Worm (Caenorhabditis elegans): ENCODE measurements around the gene npr-16.

Gene npr-16

ce11 chrX:3540861-3541260 lies 22.3 kb downstream of the npr-16 start (continued):
- TF ChIP-seq mes-2 (tag; optimal IDR thresholded peaks at IDR 0.05; ENCODE audit: poor library complexity, severe bottlenecking) (peak; percentile 38), hmg-1.1 (GFP tag; IDR thresholded peaks at IDR 0.05) (peak; percentile 45; the same call in 1 of the 2 replicates)

- no peak for TF ChIP-seq cey-2 (tag; optimal IDR thresholded peaks at IDR 0.05; ENCODE audit: borderline replicate concordance, insufficient read depth)
- no peak for TF ChIP-seq nhr-41 (GFP tag; IDR thresholded peaks at IDR 0.05)
- no peak for TF ChIP-seq skn-1 (tag; optimal IDR thresholded peaks at IDR 0.05)
- no peak for TF ChIP-seq duxl-1 (tag; optimal IDR thresholded peaks at IDR 0.05; ENCODE audit: poor library complexity)
Observed at ce11 chrX:3542242-3542641, 23.6 kb downstream of the npr-16 start, which contains the start of gene rgs-7. rgs-7 (plus strand) TSS chrX:3542542.

- TF ChIP-seq lin-29 (GFP tag; IDR thresholded peaks at IDR 0.05) (no peak), egl-27 (tag; optimal IDR thresholded peaks at IDR 0.05) (no peak), set-16 (GFP tag; IDR thresholded peaks at IDR 0.05) (no peak), R02D3.7 (tag; optimal IDR thresholded peaks at IDR 0.05) (no peak), madf-9 (GFP tag; conservative IDR thresholded peaks at IDR 0.05) (no peak), ama-1 (optimal IDR thresholded peaks at IDR 0.05) (no peak), tag-97 (GFP tag; IDR thresholded peaks at IDR 0.05) (no peak), duxl-1 (tag; optimal IDR thresholded peaks at IDR 0.05; ENCODE audit: poor library complexity) (no peak), aly-2 (tag; optimal IDR thresholded peaks at IDR 0.05) (no peak), unc-62 (GFP tag; optimal IDR thresholded peaks at IDR 0.05 in 1 of 2) (no peak), unc-62 (tag; optimal IDR thresholded peaks at IDR 0.05) (no peak), ceh-62 (tag; optimal IDR thresholded peaks at IDR 0.05) (no peak), zip-2 (tag; optimal IDR thresholded peaks at IDR 0.05) (no peak), F37D6.2 (tag; optimal IDR thresholded peaks at IDR 0.05) (no peak), lin-38 (GFP tag; IDR thresholded peaks at IDR 0.05) (no peak), ztf-7 (tag; optimal IDR thresholded peaks at IDR 0.05) (no peak), snpc-4 (tag; optimal IDR thresholded peaks at IDR 0.05) (no peak), lsy-2 (tag; optimal IDR thresholded peaks at IDR 0.05) (no peak), dmd-9 (GFP tag; IDR thresholded peaks at IDR 0.05) (no peak), nhr-111 (GFP tag; optimal IDR thresholded peaks at IDR 0.05) (no peak), zfp-3 (GFP tag; conservative IDR thresholded peaks at IDR 0.05) (no peak)
Observed at ce11 chrX:3547097-3547496, 28.5 kb downstream of the npr-16 start.

- TF ChIP-seq nhr-11 (tag; optimal IDR thresholded peaks at IDR 0.05), result no peak
- TF ChIP-seq unc-62 (GFP tag; optimal IDR thresholded peaks at IDR 0.05 in 1 of 2), result peak in 1 of 2 experiments; percentile 92
- TF ChIP-seq unc-62 (tag; optimal IDR thresholded peaks at IDR 0.05), result no peak
Observed at ce11 chrX:3547828-3548227, 29.2 kb downstream of the npr-16 start.

ce11 chrX:3548716-3549115 lies 30.1 kb downstream of the npr-16 start:
- TF ChIP-seq mep-1 (tag; optimal IDR thresholded peaks at IDR 0.05), result no peak
- TF ChIP-seq php-3 (GFP tag; IDR thresholded peaks at IDR 0.05), result no peak
- no peak for TF ChIP-seq vab-7 (GFP tag; IDR thresholded peaks at IDR 0.05)
- TF ChIP-seq nhr-28 (tag; optimal IDR thresholded peaks at IDR 0.05), result peak; percentile 51
- TF ChIP-seq dmd-6 (GFP tag; IDR thresholded peaks at IDR 0.05), result peak; percentile 42; the same call in 1 of the 2 replicates
- no peak for TF ChIP-seq aly-2 (tag; optimal IDR thresholded peaks at IDR 0.05)
- TF ChIP-seq rbr-2 (tag; optimal IDR thresholded peaks at IDR 0.05), result no peak
- no peak for TF ChIP-seq mxl-3 (GFP tag; optimal IDR thresholded peaks at IDR 0.05)
- TF ChIP-seq pqm-1 (tag; optimal IDR thresholded peaks at IDR 0.05), result peak; percentile 89
- TF ChIP-seq dve-1 (tag; optimal IDR thresholded peaks at IDR 0.05; ENCODE audit: insufficient read depth), result peak; percentile 13
- no peak for TF ChIP-seq unc-130 (GFP tag; optimal IDR thresholded peaks at IDR 0.05)
- TF ChIP-seq dmd-9 (GFP tag; IDR thresholded peaks at IDR 0.05), result no peak
- TF ChIP-seq ceh-44 (GFP tag; IDR thresholded peaks at IDR 0.05), result no peak
- TF ChIP-seq daf-16 (GFP tag; optimal IDR thresholded peaks at IDR 0.05), result no peak
- TF ChIP-seq daf-16 (tag; optimal IDR thresholded peaks at IDR 0.05), result peak; percentile 36
- no peak for TF ChIP-seq snpc-1.2 (GFP tag; IDR thresholded peaks at IDR 0.05)
- TF ChIP-seq ctbp-1 (GFP tag; IDR thresholded peaks at IDR 0.05), result no peak
- no peak for TF ChIP-seq Y5F2A.4 (GFP tag; optimal IDR thresholded peaks at IDR 0.05)
- no peak for TF ChIP-seq F44E2.7 (GFP tag; IDR thresholded peaks at IDR 0.05)
- TF ChIP-seq ces-1 (GFP tag; optimal IDR thresholded peaks at IDR 0.05), result no peak

Measured in whole organism, L4 larva.